Fruit fly (Drosophila melanogaster) whole organism, pupa: ENCODE data around the gene Nup93-1.
A peak's percentile ranks its signal among the peaks of the same experiment; 100 is the strongest.

Experiments
- EcR ChIP-seq: fragments of 200-800 bp; sonication (Bioruptor generic); optimal IDR thresholded peaks from 3 replicates; lab custom pipeline; 2019; ENCODE audit warnings: missing biosample characterization, missing genetic modification characterization, mild to moderate bottlenecking, moderate library complexity, missing genetic modification reagents
- Pif1A ChIP-seq: fragments of 200-800 bp; sonication (Bioruptor generic); optimal IDR thresholded peaks from 3 replicates; lab custom pipeline; 2016; ENCODE audit warnings: missing biosample characterization, missing genetic modification characterization

DNA sequence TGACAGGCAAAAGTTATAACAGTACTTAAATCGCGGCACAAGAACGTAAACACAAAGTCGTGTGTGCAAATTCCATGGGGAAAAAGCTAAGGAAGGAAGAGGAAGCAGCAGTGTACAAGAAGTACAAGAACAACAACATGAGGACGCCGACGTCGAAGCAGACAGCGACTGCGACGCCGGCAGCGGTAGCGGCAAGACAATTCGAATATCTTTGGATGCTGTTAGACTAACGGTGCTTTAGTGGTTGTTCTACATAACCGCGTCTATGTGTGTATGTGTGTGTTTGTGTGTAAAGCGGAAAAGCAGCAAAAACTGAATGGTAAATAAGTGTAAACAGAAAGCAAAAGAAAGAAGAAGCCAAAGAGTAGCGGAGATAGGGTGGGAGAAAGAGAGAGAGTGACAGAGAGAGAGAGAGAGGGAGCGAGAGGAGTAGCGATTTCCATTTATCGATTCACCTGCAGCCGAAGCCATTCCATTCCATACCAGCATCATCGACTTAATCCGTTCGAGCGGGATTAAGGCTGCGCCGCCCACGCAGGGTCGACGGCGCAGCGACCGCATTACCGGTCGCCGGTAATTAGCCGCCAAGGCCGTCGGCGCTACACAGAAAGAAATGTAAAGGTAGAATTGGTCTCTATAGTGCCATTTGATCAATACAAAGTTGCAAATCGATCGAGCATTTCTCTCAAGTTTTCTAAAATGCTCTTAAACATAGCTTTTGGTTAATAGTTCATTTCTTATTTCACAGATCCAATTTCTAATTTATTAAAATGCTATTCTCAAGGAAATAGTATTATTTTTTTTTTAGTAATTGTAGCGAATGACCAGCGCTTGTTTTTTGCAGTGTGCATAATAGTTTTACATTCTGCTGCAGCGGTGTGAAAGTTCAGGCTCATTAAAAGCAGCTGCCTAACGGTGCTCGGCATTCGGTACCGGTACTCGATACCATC, 38.4 kb upstream of the Nup93-1 start:
- TF ChIP-seq Pif1A (GFP tag; lab: Kevin White, UChicago): peak; percentile 64
- no peak for TF ChIP-seq EcR (GFP tag; lab: Kevin White, UChicago)
